Worm (Caenorhabditis elegans): ENCODE measurements around the gene cut-1.

- TF ChIP-seq mab-5 (tag; optimal IDR thresholded peaks at IDR 0.05) (no peak), ztf-11 (tag; optimal IDR thresholded peaks at IDR 0.05) (no peak), unc-62 (GFP tag; optimal IDR thresholded peaks at IDR 0.05) (peak; percentile 59), snpc-4 (tag; optimal IDR thresholded peaks at IDR 0.05) (no peak), mep-1 (tag; optimal IDR thresholded peaks at IDR 0.05) (peak; percentile 92)
Measured at ce11 chrII:11238869-11239647, 29.9 kb upstream of the cut-1 start, which contains the start of the genes rpn-9 and T06D8.9.

Data from whole organism, mixed stage, embryonic.